Fruit fly (Drosophila melanogaster): ENCODE measurements around the gene CG6709.

CG6709 gene

dm6 chr3L:9853895-9854470 is 40.6 kb downstream of the CG6709 start:
- peak; percentile 53 for TF ChIP-seq CG32121 (GFP tag; IDR thresholded peaks at IDR 0.05)
- TF ChIP-seq Snoo (tag; optimal IDR thresholded peaks at IDR 0.05), result no peak
- no peak for TF ChIP-seq CG8159 (tag; optimal IDR thresholded peaks at IDR 0.05)
- TF ChIP-seq EcR (GFP tag; optimal IDR thresholded peaks at IDR 0.05), result peak; percentile 56
- no peak for TF ChIP-seq Pif1A (GFP tag; optimal IDR thresholded peaks at IDR 0.05)
- TF ChIP-seq Pif1B (GFP tag; optimal IDR thresholded peaks at IDR 0.05), result peak; percentile 34
- TF ChIP-seq gl (tag; optimal IDR thresholded peaks at IDR 0.05), result peak; percentile 10
- TF ChIP-seq CG34367 (tag; optimal IDR thresholded peaks at IDR 0.05), result no peak
- peak; percentile 8 for TF ChIP-seq CG14655 (GFP tag; optimal IDR thresholded peaks at IDR 0.05)
- 0 out of 2 replicates have a peak, but pooled peaks have one; percentile 4 for TF ChIP-seq rn (GFP tag; IDR thresholded peaks at IDR 0.05)
- TF ChIP-seq Ets98B (GFP tag; IDR thresholded peaks at IDR 0.05), result peak; percentile 48
- TF ChIP-seq CG4496 (GFP tag; IDR thresholded peaks at IDR 0.05), result 0 out of 3 replicates have a peak, but pooled peaks have one; percentile 25
- no peak for TF ChIP-seq D1 (tag; optimal IDR thresholded peaks at IDR 0.05)
- TF ChIP-seq CG13204 (GFP tag; optimal IDR thresholded peaks at IDR 0.05), result no peak
- no peak for TF ChIP-seq CG8301 (tag; optimal IDR thresholded peaks at IDR 0.05)
- no peak for TF ChIP-seq CG10348 (GFP tag; IDR thresholded peaks at IDR 0.05)
- no peak for TF ChIP-seq CG17806 (tag; optimal IDR thresholded peaks at IDR 0.05)
- TF ChIP-seq fd96Ca (GFP tag; IDR thresholded peaks at IDR 0.05), result peak; percentile 69
- peak; percentile 57; the same call in 1 of the 2 replicates for TF ChIP-seq CG12605 (GFP tag; IDR thresholded peaks at IDR 0.05)

dm6 chr3L:9853140-9853746 is 41.3 kb downstream of the CG6709 start:
- TF ChIP-seq CG15710 (tag; optimal IDR thresholded peaks at IDR 0.05) (peak; percentile 62), rn (GFP tag; IDR thresholded peaks at IDR 0.05) (no peak), CG34367 (tag; optimal IDR thresholded peaks at IDR 0.05) (peak; percentile 61), EcR (GFP tag; optimal IDR thresholded peaks at IDR 0.05) (no peak), CG14655 (GFP tag; optimal IDR thresholded peaks at IDR 0.05) (peak; percentile 28), CG8301 (tag; optimal IDR thresholded peaks at IDR 0.05) (no peak), gl (tag; optimal IDR thresholded peaks at IDR 0.05) (peak; percentile 25), CG8159 (tag; optimal IDR thresholded peaks at IDR 0.05) (peak; percentile 17), Ets98B (GFP tag; IDR thresholded peaks at IDR 0.05) (no peak), Pif1A (GFP tag; optimal IDR thresholded peaks at IDR 0.05) (peak; percentile 5), CG13204 (GFP tag; optimal IDR thresholded peaks at IDR 0.05) (peak; percentile 77), CG12605 (GFP tag; IDR thresholded peaks at IDR 0.05) (0 out of 2 replicates have a peak, but pooled peaks have one; percentile 14), CG4496 (GFP tag; IDR thresholded peaks at IDR 0.05) (0 out of 3 replicates have a peak, but pooled peaks have one; percentile 31), fd96Ca (GFP tag; IDR thresholded peaks at IDR 0.05) (no peak)

dm6 chr3L:9851000-9851671 is 43.4 kb downstream of the CG6709 start:
- TF ChIP-seq CG4496 (GFP tag; IDR thresholded peaks at IDR 0.05) (0 out of 3 replicates have a peak, but pooled peaks have one; percentile 31), CG9948 (tag; optimal IDR thresholded peaks at IDR 0.05) (peak; percentile 15), Pif1B (GFP tag; optimal IDR thresholded peaks at IDR 0.05) (no peak), rn (GFP tag; IDR thresholded peaks at IDR 0.05) (no peak), EcR (GFP tag; optimal IDR thresholded peaks at IDR 0.05) (no peak), fd96Ca (GFP tag; IDR thresholded peaks at IDR 0.05) (no peak), CG15710 (tag; optimal IDR thresholded peaks at IDR 0.05) (peak; percentile 14), Ets98B (GFP tag; IDR thresholded peaks at IDR 0.05) (no peak), CG8301 (tag; optimal IDR thresholded peaks at IDR 0.05) (no peak), D1 (tag; optimal IDR thresholded peaks at IDR 0.05) (no peak), CG34367 (tag; optimal IDR thresholded peaks at IDR 0.05) (no peak), CG10348 (GFP tag; IDR thresholded peaks at IDR 0.05) (no peak), gl (tag; optimal IDR thresholded peaks at IDR 0.05) (no peak), CG14655 (GFP tag; optimal IDR thresholded peaks at IDR 0.05) (peak; percentile 7), CG13204 (GFP tag; optimal IDR thresholded peaks at IDR 0.05) (no peak), CG12605 (GFP tag; IDR thresholded peaks at IDR 0.05) (no peak), CG17806 (tag; optimal IDR thresholded peaks at IDR 0.05) (peak; percentile 32), Snoo (tag; optimal IDR thresholded peaks at IDR 0.05) (no peak), Pif1A (GFP tag; optimal IDR thresholded peaks at IDR 0.05) (peak; percentile 3), CG32121 (GFP tag; IDR thresholded peaks at IDR 0.05) (no peak), CG8159 (tag; optimal IDR thresholded peaks at IDR 0.05) (peak; percentile 22)

DNA sequence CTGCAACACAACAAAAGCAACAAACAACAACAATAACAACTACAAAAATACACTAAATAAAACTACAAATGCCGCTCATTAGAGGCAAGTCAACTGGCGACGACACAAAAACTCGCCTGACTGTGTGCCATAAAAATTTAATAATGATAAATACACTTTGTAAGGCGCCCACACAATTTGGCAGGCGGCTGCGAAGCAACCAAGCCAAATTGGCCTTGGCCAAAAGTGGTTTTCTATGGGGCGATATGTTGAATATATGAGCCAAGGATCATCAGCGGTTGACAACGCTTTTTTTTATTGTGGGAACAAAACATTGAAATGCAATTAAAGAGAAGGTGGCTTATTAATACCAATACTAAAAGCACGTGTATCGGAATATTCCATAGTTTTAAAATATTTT is 44.4 kb downstream of the CG6709 start:
- no peak for TF ChIP-seq CG34367 (tag; optimal IDR thresholded peaks at IDR 0.05)
- TF ChIP-seq CG14655 (GFP tag; optimal IDR thresholded peaks at IDR 0.05), result no peak
- no peak for TF ChIP-seq CG15710 (tag; optimal IDR thresholded peaks at IDR 0.05)
- no peak for TF ChIP-seq Pif1B (GFP tag; optimal IDR thresholded peaks at IDR 0.05)
- TF ChIP-seq D1 (tag; optimal IDR thresholded peaks at IDR 0.05), result no peak
- no peak for TF ChIP-seq EcR (GFP tag; optimal IDR thresholded peaks at IDR 0.05)
- TF ChIP-seq fd96Ca (GFP tag; IDR thresholded peaks at IDR 0.05), result no peak
- no peak for TF ChIP-seq CG8301 (tag; optimal IDR thresholded peaks at IDR 0.05)
- TF ChIP-seq CG10348 (GFP tag; IDR thresholded peaks at IDR 0.05), result no peak

DNA sequence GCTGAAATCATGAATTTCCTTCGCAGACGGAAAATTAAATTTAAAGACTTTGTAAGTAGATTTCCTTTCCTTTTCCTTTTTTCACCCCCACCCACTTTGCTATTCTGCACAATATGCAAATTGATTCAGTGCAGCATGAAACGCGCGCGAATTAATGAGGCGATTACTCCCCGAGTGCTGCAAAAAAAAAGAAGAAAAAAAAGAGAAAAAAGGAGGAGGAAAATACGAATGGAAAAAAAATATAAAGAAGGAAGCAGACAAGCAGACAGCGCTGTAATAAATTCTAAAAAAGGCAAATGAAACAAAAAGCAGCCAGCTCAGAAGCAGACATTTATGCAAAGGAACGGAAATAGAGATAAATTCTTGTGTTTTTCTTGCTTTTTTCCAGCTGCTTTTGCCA is 45.8 kb downstream of the CG6709 start:
- peak; percentile 97 for TF ChIP-seq gl (tag; optimal IDR thresholded peaks at IDR 0.05)
- peak; percentile 69 for TF ChIP-seq CG8301 (tag; optimal IDR thresholded peaks at IDR 0.05)
- peak; percentile 84 for TF ChIP-seq CG8159 (tag; optimal IDR thresholded peaks at IDR 0.05)
- no peak for TF ChIP-seq CG10348 (GFP tag; IDR thresholded peaks at IDR 0.05)
- TF ChIP-seq CG12605 (GFP tag; IDR thresholded peaks at IDR 0.05), result peak; percentile 93
- peak; percentile 90 for TF ChIP-seq CG14655 (GFP tag; optimal IDR thresholded peaks at IDR 0.05)
- TF ChIP-seq CG13204 (GFP tag; optimal IDR thresholded peaks at IDR 0.05), result peak; percentile 85
- TF ChIP-seq Pif1B (GFP tag; optimal IDR thresholded peaks at IDR 0.05), result peak; percentile 82
- TF ChIP-seq Ets98B (GFP tag; IDR thresholded peaks at IDR 0.05), result peak; percentile 65
- TF ChIP-seq CG17806 (tag; optimal IDR thresholded peaks at IDR 0.05), result peak; percentile 74
- TF ChIP-seq EcR (GFP tag; optimal IDR thresholded peaks at IDR 0.05), result peak; percentile 43
- peak; percentile 46 for TF ChIP-seq D1 (tag; optimal IDR thresholded peaks at IDR 0.05)
- peak; percentile 55; the same call in 2 of the 3 replicates for TF ChIP-seq fd96Ca (GFP tag; IDR thresholded peaks at IDR 0.05)
- TF ChIP-seq CG34367 (tag; optimal IDR thresholded peaks at IDR 0.05), result peak; percentile 76
- no peak for TF ChIP-seq Snoo (tag; optimal IDR thresholded peaks at IDR 0.05)
- peak; percentile 73 for TF ChIP-seq CG15710 (tag; optimal IDR thresholded peaks at IDR 0.05)
- peak; percentile 91 for TF ChIP-seq Pif1A (GFP tag; optimal IDR thresholded peaks at IDR 0.05)
- peak; percentile 81; the same call in 2 of the 3 replicates for TF ChIP-seq CG4496 (GFP tag; IDR thresholded peaks at IDR 0.05)
- TF ChIP-seq CG9948 (tag; optimal IDR thresholded peaks at IDR 0.05), result peak; percentile 73
- TF ChIP-seq CG32121 (GFP tag; IDR thresholded peaks at IDR 0.05), result no peak
- peak; percentile 47; the same call in 1 of the 2 replicates for TF ChIP-seq rn (GFP tag; IDR thresholded peaks at IDR 0.05)
